Fruit fly (Drosophila melanogaster): ENCODE measurements around the gene CG5151.

The CG5151 gene

DNA sequence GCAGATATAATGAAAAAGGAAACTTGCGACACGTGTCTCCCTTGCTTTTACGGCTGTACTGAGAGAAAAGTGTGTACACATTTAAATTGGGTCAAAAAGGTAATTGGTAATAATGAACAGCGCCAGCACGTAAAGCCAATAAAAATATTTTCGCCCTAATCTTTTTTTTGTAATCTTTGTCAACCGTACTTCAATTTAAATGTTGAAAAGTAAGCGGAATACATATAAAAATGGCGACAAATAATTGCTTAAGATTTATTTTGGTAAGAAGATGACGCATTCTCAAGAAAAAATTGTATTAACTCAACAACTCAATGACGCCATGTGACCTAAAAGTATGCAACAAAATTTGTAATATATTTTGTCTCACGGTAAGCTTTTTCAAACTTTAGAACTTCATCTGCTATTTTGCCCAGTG, 16.7 kb downstream of the CG5151 start:
- TF ChIP-seq CG8478 (optimal IDR thresholded peaks at IDR 0.05) (no peak), pan (optimal IDR thresholded peaks at IDR 0.05) (no peak), usp (GFP tag; optimal IDR thresholded peaks at IDR 0.05) (no peak), Dll (optimal IDR thresholded peaks at IDR 0.05) (no peak), EcR (GFP tag; optimal IDR thresholded peaks at IDR 0.05) (no peak), psq (optimal IDR thresholded peaks at IDR 0.05) (no peak)

DNA sequence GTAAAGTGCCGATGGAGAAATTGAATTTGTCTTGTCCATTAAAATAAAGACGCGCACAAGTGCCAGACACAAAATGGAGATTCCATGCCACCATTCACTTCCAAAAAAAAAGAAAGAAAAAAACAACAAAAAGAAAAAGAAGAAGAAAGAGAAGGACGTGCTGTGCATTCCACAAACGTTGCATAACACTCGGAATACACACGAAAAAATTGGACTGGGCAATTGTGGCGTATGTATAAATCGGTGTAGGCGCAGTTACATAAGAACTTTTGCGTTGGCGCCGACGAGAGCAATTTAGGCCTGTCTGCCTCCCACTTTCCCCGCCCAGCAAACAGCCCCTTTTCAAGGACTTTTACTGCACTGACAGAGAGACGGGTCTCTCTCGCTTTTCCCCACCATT, 17.2 kb downstream of the CG5151 start:
- TF ChIP-seq Dll (optimal IDR thresholded peaks at IDR 0.05) (no peak), psq (optimal IDR thresholded peaks at IDR 0.05) (no peak)

dm6 chr3L:16146539-16146934, 18.0 kb downstream of the CG5151 start:
- TF ChIP-seq Dll (optimal IDR thresholded peaks at IDR 0.05) (no peak), usp (GFP tag; optimal IDR thresholded peaks at IDR 0.05) (no peak), CG8478 (optimal IDR thresholded peaks at IDR 0.05) (no peak), EcR (GFP tag; optimal IDR thresholded peaks at IDR 0.05) (no peak), psq (optimal IDR thresholded peaks at IDR 0.05) (no peak), pan (optimal IDR thresholded peaks at IDR 0.05) (no peak)

dm6 chr3L:16145931-16146538, 18.5 kb downstream of the CG5151 start:
- no peak for TF ChIP-seq pan (optimal IDR thresholded peaks at IDR 0.05)
- TF ChIP-seq usp (GFP tag; optimal IDR thresholded peaks at IDR 0.05) = no peak
- no peak for TF ChIP-seq EcR (GFP tag; optimal IDR thresholded peaks at IDR 0.05)
- no peak for TF ChIP-seq CG8478 (optimal IDR thresholded peaks at IDR 0.05)
- TF ChIP-seq Dll (optimal IDR thresholded peaks at IDR 0.05) = no peak
- TF ChIP-seq psq (optimal IDR thresholded peaks at IDR 0.05) = no peak

dm6 chr3L:16145282-16145681, 19.2 kb downstream of the CG5151 start:
- no peak for TF ChIP-seq Dll (optimal IDR thresholded peaks at IDR 0.05)
- no peak for TF ChIP-seq CG8478 (optimal IDR thresholded peaks at IDR 0.05)
- no peak for TF ChIP-seq pan (optimal IDR thresholded peaks at IDR 0.05)
- no peak for TF ChIP-seq usp (GFP tag; optimal IDR thresholded peaks at IDR 0.05)
- TF ChIP-seq EcR (GFP tag; optimal IDR thresholded peaks at IDR 0.05) = no peak
- TF ChIP-seq psq (optimal IDR thresholded peaks at IDR 0.05) = no peak

dm6 chr3L:16143685-16144539, 20.6 kb downstream of the CG5151 start, which contains the start of gene CG32152:
Gene CG32152, minus strand, starts transcription at chr3L:16144036.
- TF ChIP-seq pan (optimal IDR thresholded peaks at IDR 0.05) = no peak
- no peak for TF ChIP-seq Dll (optimal IDR thresholded peaks at IDR 0.05)
- no peak for TF ChIP-seq EcR (GFP tag; optimal IDR thresholded peaks at IDR 0.05)
- no peak for TF ChIP-seq usp (GFP tag; optimal IDR thresholded peaks at IDR 0.05)
- no peak for TF ChIP-seq psq (optimal IDR thresholded peaks at IDR 0.05)
- TF ChIP-seq CG8478 (optimal IDR thresholded peaks at IDR 0.05) = no peak

DNA sequence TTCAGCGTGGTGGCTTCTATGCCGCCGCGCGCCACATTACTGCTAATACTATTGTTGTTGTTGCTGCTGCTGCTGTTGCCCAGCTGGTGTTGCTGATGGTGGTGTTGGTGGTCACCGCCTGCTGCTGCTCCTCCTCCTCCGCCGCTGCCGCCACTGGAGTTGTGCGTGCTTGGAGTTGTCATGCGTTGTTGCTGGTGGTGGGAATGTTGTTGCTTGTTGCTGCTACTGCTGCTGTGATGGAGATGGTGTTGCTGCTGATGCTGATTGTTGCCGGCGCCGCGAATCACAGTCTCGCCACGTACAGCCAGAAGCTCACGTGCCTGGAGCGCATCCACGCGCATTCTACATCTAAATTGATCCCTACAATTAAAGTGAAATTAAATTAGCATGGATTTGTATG, 22.9 kb downstream of the CG5151 start:
- TF ChIP-seq pan (optimal IDR thresholded peaks at IDR 0.05) (no peak), Dll (optimal IDR thresholded peaks at IDR 0.05) (no peak), CG8478 (optimal IDR thresholded peaks at IDR 0.05) (no peak), EcR (GFP tag; optimal IDR thresholded peaks at IDR 0.05) (no peak), usp (GFP tag; optimal IDR thresholded peaks at IDR 0.05) (no peak), psq (optimal IDR thresholded peaks at IDR 0.05) (no peak)

DNA sequence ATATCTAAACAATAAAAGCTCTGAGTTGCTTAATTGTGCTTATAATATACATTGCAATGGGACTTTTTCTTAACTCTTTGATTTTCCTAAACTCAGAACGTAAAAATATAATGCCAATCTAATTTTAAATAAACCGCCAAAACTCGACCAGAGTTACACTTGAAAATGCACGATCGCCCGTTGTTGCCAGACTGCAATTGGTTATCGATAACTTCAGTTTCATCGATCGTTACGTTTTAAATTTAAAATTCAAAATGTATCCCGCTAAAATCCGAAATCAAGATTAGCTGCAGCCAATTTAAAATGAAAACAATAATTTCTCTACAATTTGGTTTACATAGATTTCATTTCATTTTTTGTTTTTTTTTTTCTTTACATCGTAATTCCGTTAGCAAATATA, 25.4 kb downstream of the CG5151 start:
- no peak for TF ChIP-seq psq (optimal IDR thresholded peaks at IDR 0.05)
- no peak for TF ChIP-seq CG8478 (optimal IDR thresholded peaks at IDR 0.05)
- TF ChIP-seq Dll (optimal IDR thresholded peaks at IDR 0.05) = no peak
- no peak for TF ChIP-seq EcR (GFP tag; optimal IDR thresholded peaks at IDR 0.05)
- TF ChIP-seq usp (GFP tag; optimal IDR thresholded peaks at IDR 0.05) = no peak
- no peak for TF ChIP-seq pan (optimal IDR thresholded peaks at IDR 0.05)

DNA sequence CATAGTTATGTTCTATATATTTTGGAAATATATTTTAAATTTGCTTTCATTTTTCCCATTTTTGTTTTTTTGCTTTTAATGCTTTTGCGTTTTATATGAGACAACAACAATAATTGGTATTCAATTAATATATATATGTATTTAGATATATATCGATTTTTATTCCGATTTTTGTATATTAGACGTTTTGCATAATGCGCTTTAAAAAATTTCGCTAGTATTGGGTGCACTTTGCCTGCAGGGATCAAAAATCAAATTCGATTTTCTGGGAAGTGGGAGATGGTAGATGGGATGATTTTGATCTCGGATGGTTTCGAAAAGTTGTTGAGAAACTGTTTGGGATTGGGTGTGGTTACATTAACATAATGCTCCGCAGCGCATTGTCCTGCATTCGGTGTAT, 26.7 kb downstream of the CG5151 start, which contains the start of gene CG5157:
CG5157 (minus strand) TSS at position 101 of the 400 bp plus-strand sequence.
- TF ChIP-seq pan (optimal IDR thresholded peaks at IDR 0.05) = no peak
- TF ChIP-seq CG8478 (optimal IDR thresholded peaks at IDR 0.05) = no peak
- no peak for TF ChIP-seq psq (optimal IDR thresholded peaks at IDR 0.05)
- TF ChIP-seq usp (GFP tag; optimal IDR thresholded peaks at IDR 0.05) = no peak
- TF ChIP-seq Dll (optimal IDR thresholded peaks at IDR 0.05) = no peak

DNA sequence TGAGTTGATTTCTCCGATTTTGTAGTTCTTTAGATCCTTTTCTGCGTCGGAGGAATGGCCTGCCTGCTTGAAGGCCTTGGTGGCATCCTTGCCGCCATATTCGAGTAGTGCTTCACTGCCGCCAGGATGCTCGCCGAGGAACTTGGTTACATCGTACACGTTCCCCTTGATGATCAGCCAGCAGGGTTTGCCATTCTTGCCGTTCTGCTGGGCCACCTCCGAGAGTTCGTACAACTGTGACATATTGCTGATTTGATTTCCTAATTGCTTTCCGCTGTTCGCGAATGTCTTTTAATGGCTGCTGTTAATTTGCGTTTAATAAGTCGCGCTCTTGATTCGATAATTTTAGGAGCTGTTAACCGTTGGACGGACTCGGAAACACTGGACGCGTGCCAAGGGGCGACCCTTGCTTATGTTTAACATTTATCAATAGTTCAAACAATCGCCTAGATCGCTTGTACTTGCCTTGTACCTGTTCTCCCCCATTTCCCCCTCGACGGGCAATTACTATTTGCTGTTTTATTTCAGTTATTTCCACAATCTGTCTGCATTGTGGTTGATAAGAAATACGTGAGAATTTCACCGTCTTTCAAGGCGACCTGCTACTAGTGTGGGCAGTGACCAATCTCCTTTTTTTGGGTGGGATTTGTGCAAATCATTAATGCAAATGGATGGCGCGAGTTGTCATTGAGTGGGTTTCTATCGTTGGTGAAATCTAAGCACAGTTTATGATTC, 27.5 kb downstream of the CG5151 start:
- TF ChIP-seq psq (optimal IDR thresholded peaks at IDR 0.05) (no peak), usp (GFP tag; optimal IDR thresholded peaks at IDR 0.05) (no peak), Dll (optimal IDR thresholded peaks at IDR 0.05) (no peak), CG8478 (optimal IDR thresholded peaks at IDR 0.05) (no peak), pan (optimal IDR thresholded peaks at IDR 0.05) (no peak), EcR (GFP tag; optimal IDR thresholded peaks at IDR 0.05) (no peak)

dm6 chr3L:16132067-16132418, 32.5 kb downstream of the CG5151 start:
- TF ChIP-seq pan (optimal IDR thresholded peaks at IDR 0.05) (no peak), Dll (optimal IDR thresholded peaks at IDR 0.05) (no peak), psq (optimal IDR thresholded peaks at IDR 0.05) (no peak), usp (GFP tag; optimal IDR thresholded peaks at IDR 0.05) (no peak), CG8478 (optimal IDR thresholded peaks at IDR 0.05) (no peak), EcR (GFP tag; optimal IDR thresholded peaks at IDR 0.05) (no peak)
